Worm (Caenorhabditis elegans) whole organism, late embryonic: ENCODE measurements around the gene T11F9.1.

ENCODE experiments used
- C08G9.2 ChIP-seq: sonication (generic microtip); optimal IDR thresholded peaks from 2 replicates; lab custom pipeline; 2016; ENCODE audit warnings: mild to moderate bottlenecking, missing genetic modification characterization, moderate library complexity, missing compliant biosample characterization
- K02D7.2 ChIP-seq: sonication (generic microtip); optimal IDR thresholded peaks from 2 replicates; lab custom pipeline; 2017; ENCODE audit warnings: mild to moderate bottlenecking, missing genetic modification characterization, missing compliant biosample characterization
- K09A11.1 ChIP-seq: sonication (generic microtip); optimal IDR thresholded peaks from 2 replicates; lab custom pipeline; 2017; ENCODE audit warnings: antibody characterized with exemption, mild to moderate bottlenecking, missing genetic modification characterization, missing compliant biosample characterization; ENCODE audit not compliant: insufficient read depth
- T23F11.4 ChIP-seq: fragments of 200-800 bp; sonication (Bioruptor generic); optimal IDR thresholded peaks from 2 replicates; lab custom pipeline; 2018; ENCODE audit warnings: mild to moderate bottlenecking, missing genetic modification characterization, missing compliant biosample characterization
- Y22D7AL.16 ChIP-seq: sonication (generic microtip); optimal IDR thresholded peaks from 2 replicates; lab custom pipeline; 2016; ENCODE audit warnings: missing genetic modification characterization, missing compliant biosample characterization
- ahr-1 ChIP-seq: sonication (generic microtip); optimal IDR thresholded peaks from 2 replicates; lab custom pipeline; 2016; ENCODE audit warnings: missing genetic modification characterization, missing compliant biosample characterization
- ama-1 ChIP-seq: fragments of 150-350 bp; optimal IDR thresholded peaks from 2 replicates; lab custom pipeline; 2014
- ceh-18 ChIP-seq: sonication (generic microtip); optimal IDR thresholded peaks from 2 replicates; lab custom pipeline; 2016; ENCODE audit warnings: missing genetic modification characterization, missing compliant biosample characterization
- ceh-22 ChIP-seq: sonication (generic microtip); optimal IDR thresholded peaks from 2 replicates; lab custom pipeline; 2017; ENCODE audit warnings: missing biosample characterization, missing genetic modification characterization
- ceh-30 ChIP-seq: fragments of 150-350 bp; optimal IDR thresholded peaks from 2 replicates; lab custom pipeline; 2014; ENCODE audit warnings: missing biosample characterization, missing genetic modification characterization
- ceh-34 ChIP-seq: sonication (generic microtip); optimal IDR thresholded peaks from 2 replicates; lab custom pipeline; 2016; ENCODE audit warnings: mild to moderate bottlenecking, missing genetic modification characterization, missing compliant biosample characterization
- ceh-48 ChIP-seq: sonication (generic microtip); optimal IDR thresholded peaks from 2 replicates; lab custom pipeline; 2016; ENCODE audit warnings: missing genetic modification characterization, inconsistent platforms, missing compliant biosample characterization
- dmd-4 ChIP-seq: sonication (generic microtip); optimal IDR thresholded peaks from 2 replicates; lab custom pipeline; 2016; ENCODE audit warnings: borderline replicate concordance, missing genetic modification characterization, missing compliant biosample characterization
- dve-1 ChIP-seq: sonication (generic microtip); optimal IDR thresholded peaks from 2 replicates; lab custom pipeline; 2017; ENCODE audit warnings: antibody characterized with exemption, mild to moderate bottlenecking, missing genetic modification characterization, missing compliant biosample characterization
- elt-2 ChIP-seq: sonication (generic microtip); optimal IDR thresholded peaks from 2 replicates; lab custom pipeline; 2016; ENCODE audit warnings: missing genetic modification reagents, missing genetic modification characterization, missing compliant biosample characterization
- elt-4 ChIP-seq: sonication (generic microtip); optimal IDR thresholded peaks from 2 replicates; lab custom pipeline; 2016; ENCODE audit warnings: missing genetic modification characterization, missing compliant biosample characterization
- fax-1 ChIP-seq: sonication (generic microtip); optimal IDR thresholded peaks from 2 replicates; lab custom pipeline; 2016; ENCODE audit warnings: missing genotype, missing genetic modification characterization, missing compliant biosample characterization
- fkh-10 ChIP-seq: fragments of 150-350 bp; optimal IDR thresholded peaks from 2 replicates; lab custom pipeline; 2014; ENCODE audit warnings: missing biosample characterization, missing genetic modification reagents, missing genetic modification characterization
- hlh-15 ChIP-seq: sonication (generic microtip); optimal IDR thresholded peaks from 2 replicates; lab custom pipeline; 2016; ENCODE audit warnings: missing genetic modification characterization, missing compliant biosample characterization
- hlh-30 ChIP-seq: sonication (generic microtip); optimal IDR thresholded peaks from 2 replicates; lab custom pipeline; 2017; ENCODE audit warnings: antibody characterized with exemption, missing genetic modification characterization, missing compliant biosample characterization; ENCODE audit not compliant: insufficient read depth
- hlh-6 ChIP-seq: sonication (generic microtip); optimal IDR thresholded peaks from 2 replicates; lab custom pipeline; 2016; ENCODE audit warnings: missing genotype, missing genetic modification characterization, missing compliant biosample characterization
- hlh-8 ChIP-seq: sonication (generic microtip); optimal IDR thresholded peaks from 2 replicates; lab custom pipeline; 2016; ENCODE audit warnings: missing genotype, missing genetic modification characterization, missing compliant biosample characterization
- lin-11 ChIP-seq: fragments of 200-800 bp; sonication (Bioruptor generic); optimal IDR thresholded peaks from 2 replicates; lab custom pipeline; 2018; ENCODE audit warnings: mild to moderate bottlenecking, missing genetic modification characterization, missing compliant biosample characterization
- madf-2 ChIP-seq: sonication (generic microtip); optimal IDR thresholded peaks from 2 replicates; lab custom pipeline; 2017; ENCODE audit warnings: missing genetic modification characterization, missing compliant biosample characterization
- nhr-11 ChIP-seq: fragments of 150-350 bp; optimal IDR thresholded peaks from 2 replicates; lab custom pipeline; 2014; ENCODE audit warnings: missing biosample characterization, missing genetic modification characterization
- pag-3 ChIP-seq: sonication (generic microtip); optimal IDR thresholded peaks from 2 replicates; lab custom pipeline; 2016; ENCODE audit warnings: missing compliant biosample characterization, missing genetic modification characterization, borderline replicate concordance
- pat-9 ChIP-seq: fragments of 200-800 bp; sonication (Bioruptor generic); optimal IDR thresholded peaks from 2 replicates; lab custom pipeline; 2018; ENCODE audit warnings: mild to moderate bottlenecking, missing genetic modification characterization, moderate library complexity, missing compliant biosample characterization
- pax-1 ChIP-seq: fragments of 150-350 bp; optimal IDR thresholded peaks from 2 replicates; lab custom pipeline; 2014; ENCODE audit warnings: missing biosample characterization, missing genetic modification characterization
- pqm-1 ChIP-seq: sonication (generic microtip); optimal IDR thresholded peaks from 2 replicates; lab custom pipeline; 2016; ENCODE audit warnings: missing genetic modification characterization, missing compliant biosample characterization
- ref-2 ChIP-seq: sonication (generic microtip); optimal IDR thresholded peaks from 2 replicates; lab custom pipeline; 2016; ENCODE audit warnings: missing genetic modification characterization, missing compliant biosample characterization
- rnt-1 ChIP-seq: sonication (generic microtip); optimal IDR thresholded peaks from 2 replicates; lab custom pipeline; 2016; ENCODE audit warnings: missing genetic modification characterization, missing compliant biosample characterization
- sdc-2 ChIP-seq: sonication (generic microtip); optimal IDR thresholded peaks from 2 replicates; lab custom pipeline; 2016; ENCODE audit warnings: missing genotype, missing genetic modification characterization, missing compliant biosample characterization
- sox-2 ChIP-seq: fragments of 200-800 bp; sonication (Bioruptor generic); IDR thresholded peaks from 2 replicates; pipeline ENCODE4 v1.3.6; 2022; ENCODE audit warnings: missing genetic modification reagents, missing genetic modification characterization, missing compliant biosample characterization
- sox-4 ChIP-seq: sonication (generic microtip); optimal IDR thresholded peaks from 2 replicates; lab custom pipeline; 2017; ENCODE audit warnings: mild to moderate bottlenecking, missing genetic modification characterization, inconsistent platforms, missing compliant biosample characterization
- syd-9 ChIP-seq: sonication (generic microtip); optimal IDR thresholded peaks from 2 replicates; lab custom pipeline; 2016; ENCODE audit warnings: mild to moderate bottlenecking, missing genetic modification characterization, moderate library complexity, missing compliant biosample characterization
- tbx-7 ChIP-seq: sonication (generic microtip); optimal IDR thresholded peaks from 2 replicates; lab custom pipeline; 2016; ENCODE audit warnings: missing genotype, missing genetic modification characterization, missing compliant biosample characterization
- unc-3 ChIP-seq, 2 experiments: fragments of 200-800 bp in 1 of 2; sonication (Bioruptor generic) in 1 of 2; sonication (generic microtip) in 1 of 2; conservative IDR thresholded peaks in 1 of 2; optimal IDR thresholded peaks in 1 of 2; 2 replicates each; pipeline versions ENCODE4 v1.3.6 to Lab custom; 2016 to 2022; ENCODE audit warnings: missing compliant biosample characterization in 2 of 2, missing genetic modification characterization in 2 of 2, missing genetic modification reagents in 1 of 2
- unc-42 ChIP-seq: sonication (generic microtip); optimal IDR thresholded peaks from 2 replicates; lab custom pipeline; 2016; ENCODE audit warnings: missing genotype, missing genetic modification characterization, missing compliant biosample characterization
- zip-5 ChIP-seq: sonication (generic microtip); optimal IDR thresholded peaks from 2 replicates; lab custom pipeline; 2016; ENCODE audit warnings: missing genetic modification characterization, missing compliant biosample characterization
- ztf-16 ChIP-seq: sonication (generic microtip); optimal IDR thresholded peaks from 2 replicates; lab custom pipeline; 2017; ENCODE audit warnings: missing genetic modification characterization, missing compliant biosample characterization

The T11F9.1 gene

ce11 chrV:11492456-11492855 is 33.1 kb downstream of the T11F9.1 start, which contains the start of gene T11F9.21:
T11F9.21 (plus strand) TSS chrV:11492756.
- no peak for TF ChIP-seq pax-1
- no peak for TF ChIP-seq pat-9 (tag; lab: Kevin White, UChicago)
- TF ChIP-seq unc-3 (GFP tag; conservative IDR thresholded peaks at IDR 0.05; lab: Robert Waterston, UW), result no peak
- no peak for TF ChIP-seq unc-3 (tag; optimal IDR thresholded peaks at IDR 0.05; lab: Kevin White, UChicago)
- no peak for TF ChIP-seq K09A11.1 (tag; lab: Kevin White, UChicago)
- no peak for TF ChIP-seq ahr-1 (tag; lab: Kevin White, UChicago)
- no peak for TF ChIP-seq nhr-11 (tag; lab: Kevin White, UChicago)
- TF ChIP-seq ref-2, result no peak
- TF ChIP-seq syd-9 (tag; lab: Kevin White, UChicago), result no peak
- TF ChIP-seq T23F11.4 (GFP tag; lab: Kevin White, UChicago), result no peak
- no peak for TF ChIP-seq elt-2 (tag; lab: Kevin White, UChicago)
- no peak for TF ChIP-seq zip-5 (tag; lab: Kevin White, UChicago)
- TF ChIP-seq hlh-15 (tag; lab: Kevin White, UChicago), result no peak
- no peak for TF ChIP-seq rnt-1 (tag; lab: Kevin White, UChicago)
- no peak for TF ChIP-seq pqm-1
- no peak for TF ChIP-seq madf-2

- TF ChIP-seq ceh-34 (tag; lab: Kevin White, UChicago) (no peak), dmd-4 (tag; lab: Kevin White, UChicago) (no peak), dve-1 (tag; lab: Kevin White, UChicago) (no peak), nhr-11 (tag; lab: Kevin White, UChicago) (no peak), hlh-8 (tag; lab: Kevin White, UChicago) (no peak), Y22D7AL.16 (no peak), ama-1 (lab: Kevin White, UChicago) (no peak), ceh-22 (tag; lab: Kevin White, UChicago) (no peak), fkh-10 (GFP tag; lab: Kevin White, UChicago) (no peak), sox-2 (GFP tag; lab: Robert Waterston, UW) (no peak), ceh-30 (tag; lab: Kevin White, UChicago) (no peak), hlh-30 (tag; lab: Kevin White, UChicago) (no peak), lin-11 (tag; lab: Kevin White, UChicago) (no peak), ceh-18 (tag; lab: Kevin White, UChicago) (no peak), elt-2 (tag; lab: Kevin White, UChicago) (no peak), pag-3 (tag; lab: Kevin White, UChicago) (no peak), fax-1 (no peak)
These were observed 36.9 kb downstream of the T11F9.1 start, which contains the start of gene htrl-1 for ce11 chrV:11496283-11496682. htrl-1 (minus strand) TSS chrV:11496383.

ce11 chrV:11497475-11497874 is 38.1 kb downstream of the T11F9.1 start:
- no peak for TF ChIP-seq ceh-30 (tag; lab: Kevin White, UChicago)
- no peak for TF ChIP-seq sox-2 (GFP tag; lab: Robert Waterston, UW)
- TF ChIP-seq ceh-22 (tag; lab: Kevin White, UChicago), result no peak
- no peak for TF ChIP-seq tbx-7 (tag; lab: Kevin White, UChicago)
- no peak for TF ChIP-seq C08G9.2 (tag; lab: Kevin White, UChicago)
- TF ChIP-seq K02D7.2 (tag; lab: Kevin White, UChicago), result no peak
- no peak for TF ChIP-seq dve-1 (tag; lab: Kevin White, UChicago)
- TF ChIP-seq ceh-48 (tag; lab: Kevin White, UChicago), result no peak
- no peak for TF ChIP-seq unc-42 (tag; lab: Kevin White, UChicago)
- no peak for TF ChIP-seq ztf-16
- no peak for TF ChIP-seq sdc-2 (tag; lab: Kevin White, UChicago)
- no peak for TF ChIP-seq elt-4
- TF ChIP-seq hlh-6 (tag; lab: Kevin White, UChicago), result no peak
- no peak for TF ChIP-seq rnt-1 (tag; lab: Kevin White, UChicago)
- TF ChIP-seq fax-1, result no peak
- TF ChIP-seq pqm-1, result no peak
- TF ChIP-seq T23F11.4 (GFP tag; lab: Kevin White, UChicago), result no peak
- no peak for TF ChIP-seq sox-4
- TF ChIP-seq ceh-34 (tag; lab: Kevin White, UChicago), result no peak
- TF ChIP-seq, all 69 proteins: peak for 0
